Worm (Caenorhabditis elegans) whole organism, L2 larva: ENCODE results near the gene F55C9.6.

ENCODE experiments used
- C34F6.9 ChIP-seq: fragments of 150-350 bp; optimal IDR thresholded peaks from 2 replicates; lab custom pipeline; 2014; ENCODE audit warnings: missing biosample characterization, missing genetic modification characterization
- F13H6.1 ChIP-seq: sonication (generic microtip); optimal IDR thresholded peaks from 2 replicates; lab custom pipeline; 2016; ENCODE audit warnings: missing genetic modification characterization, missing compliant biosample characterization
- R02D3.7 ChIP-seq: fragments of 150-350 bp; optimal IDR thresholded peaks from 2 replicates; lab custom pipeline; 2014; ENCODE audit warnings: missing biosample characterization, missing genetic modification characterization
- ZK546.5 ChIP-seq: sonication (generic microtip); optimal IDR thresholded peaks from 2 replicates; lab custom pipeline; 2017; ENCODE audit warnings: missing biosample characterization, missing genetic modification characterization
- ama-1 ChIP-seq: fragments of 150-350 bp; optimal IDR thresholded peaks from 2 replicates; lab custom pipeline; 2018; ENCODE audit warnings: inconsistent platforms
- ceh-16 ChIP-seq: fragments of 150-350 bp; optimal IDR thresholded peaks from 2 replicates; lab custom pipeline; 2014; ENCODE audit warnings: missing biosample characterization, missing genetic modification characterization
- ceh-82 ChIP-seq: fragments of 150-350 bp; optimal IDR thresholded peaks from 2 replicates; lab custom pipeline; 2014; ENCODE audit warnings: missing biosample characterization, missing genetic modification characterization
- crh-2 ChIP-seq: sonication (generic microtip); optimal IDR thresholded peaks from 2 replicates; lab custom pipeline; 2017; ENCODE audit warnings: missing biosample characterization, missing genetic modification characterization
- dmd-4 ChIP-seq: sonication (generic microtip); optimal IDR thresholded peaks from 2 replicates; lab custom pipeline; 2017; ENCODE audit warnings: missing biosample characterization, missing genetic modification characterization
- egl-27 ChIP-seq: sonication (generic microtip); optimal IDR thresholded peaks from 3 replicates; lab custom pipeline; 2017; ENCODE audit warnings: missing biosample characterization, missing genetic modification reagents, missing genetic modification characterization
- elt-1 ChIP-seq: fragments of 150-350 bp; optimal IDR thresholded peaks from 2 replicates; lab custom pipeline; 2014; ENCODE audit warnings: missing biosample characterization, missing genetic modification characterization
- elt-3 ChIP-seq: sonication (generic microtip); optimal IDR thresholded peaks from 2 replicates; lab custom pipeline; 2017; ENCODE audit warnings: missing biosample characterization, missing genetic modification characterization
- fos-1 ChIP-seq: fragments of 150-350 bp; optimal IDR thresholded peaks from 2 replicates; lab custom pipeline; 2014; ENCODE audit warnings: missing biosample characterization, missing genetic modification characterization
- gmeb-1 ChIP-seq: fragments of 150-350 bp; optimal IDR thresholded peaks from 2 replicates; lab custom pipeline; 2014; ENCODE audit warnings: missing biosample characterization, missing genetic modification characterization
- lin-11 ChIP-seq: fragments of 150-350 bp; sonication (generic microtip); optimal IDR thresholded peaks from 2 replicates; lab custom pipeline; 2014; ENCODE audit warnings: missing biosample characterization, missing genetic modification characterization, inconsistent platforms, mixed read lengths
- lin-13 ChIP-seq: fragments of 150-350 bp; optimal IDR thresholded peaks from 2 replicates; lab custom pipeline; 2014; ENCODE audit warnings: missing biosample characterization, missing genetic modification reagents, missing genetic modification characterization
- lin-39 ChIP-seq: fragments of 150-350 bp; optimal IDR thresholded peaks from 2 replicates; lab custom pipeline; 2014; ENCODE audit warnings: missing biosample characterization, missing genetic modification reagents, missing genetic modification characterization
- lsy-2 ChIP-seq, 2 experiments: fragments of 150-350 bp in 1 of 2; sonication (generic microtip) in 1 of 2; optimal IDR thresholded peaks; 2 replicates each; lab custom pipeline; 2014 to 2017; ENCODE audit warnings: missing biosample characterization in 2 of 2, missing genetic modification characterization in 2 of 2
- mbf-1 ChIP-seq: sonication (generic microtip); optimal IDR thresholded peaks from 2 replicates; lab custom pipeline; 2017; ENCODE audit warnings: missing biosample characterization, missing genetic modification characterization
- mdl-1 ChIP-seq, 2 experiments: fragments of 150-350 bp in 1 of 2; sonication (generic microtip) in 1 of 2; optimal IDR thresholded peaks; 2 replicates each; lab custom pipeline; 2017; ENCODE audit warnings: missing biosample characterization in 2 of 2, missing genetic modification characterization in 2 of 2
- nhr-10 ChIP-seq: sonication (generic microtip); optimal IDR thresholded peaks from 2 replicates; lab custom pipeline; 2017; ENCODE audit warnings: missing biosample characterization, missing genetic modification characterization
- nhr-11 ChIP-seq: fragments of 150-350 bp; optimal IDR thresholded peaks from 2 replicates; lab custom pipeline; 2014; ENCODE audit warnings: missing biosample characterization, missing genetic modification characterization
- nhr-12 ChIP-seq: fragments of 150-350 bp; optimal IDR thresholded peaks from 2 replicates; lab custom pipeline; 2014; ENCODE audit warnings: missing biosample characterization, missing genetic modification characterization
- nhr-129 ChIP-seq: fragments of 150-350 bp; optimal IDR thresholded peaks from 2 replicates; lab custom pipeline; 2014; ENCODE audit warnings: missing biosample characterization, missing genetic modification characterization
- nhr-237 ChIP-seq: fragments of 150-350 bp; optimal IDR thresholded peaks from 2 replicates; lab custom pipeline; 2014; ENCODE audit warnings: missing biosample characterization, missing genetic modification characterization
- nhr-25 ChIP-seq: fragments of 150-350 bp; sonication (generic microtip); optimal IDR thresholded peaks from 3 replicates; lab custom pipeline; 2014; ENCODE audit warnings: missing biosample characterization, missing genetic modification characterization
- nhr-6 ChIP-seq: fragments of 150-350 bp; optimal IDR thresholded peaks from 2 replicates; lab custom pipeline; 2014; ENCODE audit warnings: missing biosample characterization, missing genetic modification characterization
- sem-4 ChIP-seq: fragments of 150-350 bp; optimal IDR thresholded peaks from 2 replicates; lab custom pipeline; 2014; ENCODE audit warnings: missing biosample characterization, missing genetic modification reagents, missing genetic modification characterization
- skn-1 ChIP-seq: sonication (generic microtip); optimal IDR thresholded peaks from 2 replicates; lab custom pipeline; 2017; ENCODE audit warnings: missing biosample characterization, missing genetic modification characterization
- sma-9 ChIP-seq, 2 experiments: fragments of 150-350 bp in 1 of 2; sonication (generic microtip) in 1 of 2; optimal IDR thresholded peaks; 2 replicates each; lab custom pipeline; 2014 to 2016; ENCODE audit warnings: missing genetic modification characterization in 2 of 2, mild to moderate bottlenecking in 1 of 2, missing biosample characterization in 1 of 2, missing compliant biosample characterization in 1 of 2, missing genetic modification reagents in 1 of 2, moderate library complexity in 1 of 2
- snpc-4 ChIP-seq: fragments of 150-350 bp; optimal IDR thresholded peaks from 2 replicates; lab custom pipeline; 2014; ENCODE audit warnings: missing biosample characterization, missing genetic modification characterization
- unc-39 ChIP-seq: fragments of 150-350 bp; optimal IDR thresholded peaks from 2 replicates; lab custom pipeline; 2014; ENCODE audit warnings: missing biosample characterization, missing genetic modification characterization
- ztf-11 ChIP-seq: sonication (generic microtip); optimal IDR thresholded peaks from 2 replicates; lab custom pipeline; 2017; ENCODE audit warnings: missing biosample characterization, missing genetic modification characterization

Gene F55C9.6

DNA sequence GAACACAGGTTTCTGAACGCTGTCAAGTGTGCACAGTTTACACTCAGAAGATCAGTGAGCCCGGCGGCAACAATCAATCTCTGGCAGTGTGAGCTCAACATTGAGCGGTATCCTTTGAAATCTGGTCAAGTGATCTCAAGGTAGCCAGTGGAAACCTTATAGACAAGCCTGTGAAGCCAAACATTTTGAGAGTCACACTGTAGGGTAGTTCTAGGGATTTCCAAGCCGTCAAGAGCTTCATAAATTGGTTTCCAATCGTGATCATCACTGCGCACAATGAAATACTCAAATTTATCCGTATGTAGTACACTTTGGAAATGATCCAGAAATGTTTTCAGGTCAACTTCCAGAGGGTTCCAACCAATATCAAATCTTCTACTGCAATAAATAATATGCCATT lies 10.3 kb upstream of the F55C9.6 start, which contains the start of gene F55C9.15:
F55C9.15 (minus strand) TSS at position 101 of the 400 bp plus-strand sequence.
- TF ChIP-seq ceh-16 (tag; lab: Kevin White, UChicago) (no peak), nhr-12 (tag; lab: Kevin White, UChicago) (no peak), F13H6.1 (tag; lab: Kevin White, UChicago) (no peak), fos-1 (tag; lab: Kevin White, UChicago) (no peak), nhr-10 (tag; lab: Kevin White, UChicago) (no peak), nhr-129 (tag; lab: Kevin White, UChicago) (no peak), nhr-6 (tag; lab: Kevin White, UChicago) (no peak)
- TF ChIP-seq, all 48 proteins: peak for 0

- TF ChIP-seq lsy-2 (tag; optimal IDR thresholded peaks at IDR 0.05; lab: Kevin White, UChicago) = no peak
- TF ChIP-seq F13H6.1 (tag; lab: Kevin White, UChicago) = no peak
- no peak for TF ChIP-seq lin-39 (tag; lab: Kevin White, UChicago)
- no peak for TF ChIP-seq nhr-25 (tag; lab: Kevin White, UChicago)
- no peak for TF ChIP-seq skn-1 (tag; lab: Kevin White, UChicago)
Observed at ce11 chrV:19303589-19304174, 7.1 kb upstream of the F55C9.6 start, which contains the start of the genes fbxb-63 and fbxb-61. fbxb-63 (minus strand) TSS chrV:19303730. fbxb-61 (plus strand) TSS chrV:19304124.

DNA sequence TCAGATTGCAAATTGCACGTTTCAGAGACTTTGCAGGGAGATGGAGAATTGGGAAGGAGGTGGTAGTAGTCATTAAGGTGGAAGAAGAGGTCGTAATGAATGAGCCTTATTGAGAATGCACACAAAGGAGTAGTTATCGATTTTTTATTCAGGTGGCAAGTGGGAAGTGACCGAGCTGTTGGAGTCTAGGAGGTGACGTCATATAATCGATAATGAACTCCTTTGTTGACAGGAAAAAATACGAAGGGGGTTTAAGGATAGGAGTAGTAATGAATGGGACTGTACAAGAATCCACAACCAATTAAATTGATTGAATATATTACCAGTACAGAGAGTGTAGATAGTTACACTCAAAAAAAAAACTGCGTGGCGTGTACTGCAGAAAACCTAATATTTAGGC lies 5.3 kb upstream of the F55C9.6 start, which contains the start of gene fbxb-62:
fbxb-62 (minus strand) TSS at position 101 of the 400 bp plus-strand sequence.
- TF ChIP-seq mbf-1 (tag; lab: Kevin White, UChicago) (no peak), lsy-2 (tag; optimal IDR thresholded peaks at IDR 0.05; lab: Kevin White, UChicago) (no peak)

ce11 chrV:19299262-19299661 lies 2.6 kb upstream of the F55C9.6 start, which contains the start of gene F55C9.14:
F55C9.14 (plus strand) TSS chrV:19299562.
- TF ChIP-seq R02D3.7 (no peak), nhr-12 (tag; lab: Kevin White, UChicago) (no peak), ama-1 (no peak), nhr-129 (tag; lab: Kevin White, UChicago) (no peak), elt-3 (tag; lab: Kevin White, UChicago) (no peak), ztf-11 (tag; lab: Kevin White, UChicago) (no peak), crh-2 (tag; lab: Kevin White, UChicago) (no peak), fos-1 (tag; lab: Kevin White, UChicago) (no peak), sma-9 (GFP tag; optimal IDR thresholded peaks at IDR 0.05; lab: Kevin White, UChicago) (no peak), sma-9 (tag; optimal IDR thresholded peaks at IDR 0.05; lab: Kevin White, UChicago) (no peak), mdl-1 (tag; optimal IDR thresholded peaks at IDR 0.05; lab: Kevin White, UChicago) (no peak), snpc-4 (no peak), egl-27 (tag; lab: Kevin White, UChicago) (no peak), unc-39 (tag; lab: Kevin White, UChicago) (no peak), C34F6.9 (tag; lab: Kevin White, UChicago) (no peak), lsy-2 (tag; optimal IDR thresholded peaks at IDR 0.05; lab: Kevin White, UChicago) (no peak), nhr-11 (no peak), gmeb-1 (tag; lab: Kevin White, UChicago) (no peak), elt-1 (no peak), sem-4 (tag; lab: Kevin White, UChicago) (no peak), nhr-237 (tag; lab: Kevin White, UChicago) (no peak)

DNA sequence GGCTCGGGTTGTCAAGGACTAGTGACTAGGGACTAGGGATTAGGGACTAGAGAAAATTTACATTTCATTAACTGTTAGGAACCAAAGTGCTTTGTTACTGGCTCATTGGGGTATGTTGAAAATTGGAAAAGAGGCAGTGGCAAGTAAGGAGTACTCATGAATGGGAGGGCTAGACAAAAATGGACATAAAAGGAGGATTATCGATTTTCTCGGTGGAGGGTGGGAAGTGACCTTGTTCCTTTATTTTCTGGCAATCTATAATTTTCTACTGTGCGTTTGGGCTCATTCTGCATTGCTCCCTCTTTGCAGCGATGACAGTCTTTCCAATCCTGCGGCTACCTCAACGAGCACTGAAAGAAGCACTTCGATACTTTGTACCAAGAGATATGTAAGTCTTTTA lies 887 bp upstream of the F55C9.6 start, which contains the start of gene fbxb-60:
fbxb-60 (plus strand) TSS at position 301 of the 400 bp plus-strand sequence.
- TF ChIP-seq fos-1 (tag; lab: Kevin White, UChicago) (no peak), lsy-2 (tag; optimal IDR thresholded peaks at IDR 0.05; lab: Kevin White, UChicago) (no peak), ceh-82 (tag; lab: Kevin White, UChicago) (no peak), lin-39 (tag; lab: Kevin White, UChicago) (no peak), unc-39 (tag; lab: Kevin White, UChicago) (no peak), snpc-4 (no peak), dmd-4 (no peak), nhr-237 (tag; lab: Kevin White, UChicago) (no peak), F13H6.1 (tag; lab: Kevin White, UChicago) (no peak), lin-13 (GFP tag; lab: Kevin White, UChicago) (no peak), sem-4 (tag; lab: Kevin White, UChicago) (no peak), gmeb-1 (tag; lab: Kevin White, UChicago) (no peak), nhr-10 (tag; lab: Kevin White, UChicago) (no peak), skn-1 (tag; lab: Kevin White, UChicago) (no peak), lin-11 (no peak), ZK546.5 (no peak)
- TF ChIP-seq, all 48 proteins: peak for 0
